Fruit fly (Drosophila melanogaster) whole organism, prepupa: Measurements from ENCODE around the gene CG13004.
A peak's percentile ranks its signal among the peaks of the same experiment; 100 is the strongest.

Source experiments
- Blimp-1 ChIP-seq: fragments of 200-800 bp; sonication (Bioruptor generic); optimal IDR thresholded peaks from 3 replicates; lab custom pipeline; 2017; ENCODE audit warnings: missing biosample characterization, missing genetic modification characterization, mild to moderate bottlenecking, moderate library complexity, missing genetic modification reagents
- CG10631 ChIP-seq: fragments of 200-800 bp; sonication (Bioruptor generic); optimal IDR thresholded peaks from 2 replicates; lab custom pipeline; 2016; ENCODE audit warnings: missing biosample characterization, missing genetic modification characterization
- CG10669 ChIP-seq: fragments of 200-800 bp; sonication (Bioruptor generic); optimal IDR thresholded peaks from 3 replicates; lab custom pipeline; 2018; ENCODE audit warnings: missing biosample characterization, mild to moderate bottlenecking, missing genetic modification characterization, moderate library complexity
- CG11762 ChIP-seq: fragments of 200-800 bp; sonication (Bioruptor generic); optimal IDR thresholded peaks from 3 replicates; lab custom pipeline; 2016; ENCODE audit warnings: missing biosample characterization, missing genetic modification characterization; ENCODE audit not compliant: insufficient read depth
- CG11902 ChIP-seq: fragments of 200-800 bp; sonication (Bioruptor generic); optimal IDR thresholded peaks from 3 replicates; lab custom pipeline; 2016; ENCODE audit warnings: missing biosample characterization, missing genetic modification characterization
- CG15336 ChIP-seq: fragments of 200-800 bp; sonication (Bioruptor generic); IDR thresholded peaks from 2 replicates; pipeline ENCODE4 v1.3.6; 2022; ENCODE audit warnings: missing biosample characterization, missing genetic modification characterization
- CG1621 ChIP-seq: fragments of 200-800 bp; sonication (Bioruptor generic); optimal IDR thresholded peaks from 3 replicates; lab custom pipeline; 2018; ENCODE audit warnings: missing biosample characterization, mild to moderate bottlenecking, missing genetic modification characterization
- CG16779 ChIP-seq: fragments of 200-800 bp; sonication (Bioruptor generic); optimal IDR thresholded peaks from 3 replicates; lab custom pipeline; 2017; ENCODE audit warnings: missing biosample characterization, mild to moderate bottlenecking, missing genetic modification characterization
- CG3032 ChIP-seq: fragments of 200-800 bp; optimal IDR thresholded peaks from 2 replicates; lab custom pipeline; 2019; ENCODE audit warnings: missing biosample characterization, mild to moderate bottlenecking, missing genetic modification characterization, moderate library complexity
- CG32006 ChIP-seq: fragments of 200-800 bp; sonication (Bioruptor generic); optimal IDR thresholded peaks from 3 replicates; lab custom pipeline; 2017; ENCODE audit warnings: missing biosample characterization, mild to moderate bottlenecking, missing genetic modification characterization
- CG34406 ChIP-seq: fragments of 200-800 bp; sonication (Bioruptor generic); optimal IDR thresholded peaks from 3 replicates; lab custom pipeline; 2016; ENCODE audit warnings: missing biosample characterization, missing genetic modification characterization
- CG4318 ChIP-seq: fragments of 200-800 bp; sonication (Bioruptor generic); optimal IDR thresholded peaks from 3 replicates; lab custom pipeline; 2017; ENCODE audit warnings: missing biosample characterization, mild to moderate bottlenecking, missing genetic modification characterization
- CG6163 ChIP-seq: fragments of 200-800 bp; sonication (Bioruptor generic); IDR thresholded peaks from 3 replicates; pipeline ENCODE4 v1.3.6; 2022; ENCODE audit warnings: missing biosample characterization, missing genetic modification characterization
- CG6276 ChIP-seq: fragments of 200-800 bp; sonication (Bioruptor generic); optimal IDR thresholded peaks from 2 replicates; lab custom pipeline; 2017; ENCODE audit warnings: missing biosample characterization, mild to moderate bottlenecking, missing genetic modification characterization
- CG6808 ChIP-seq: fragments of 200-800 bp; sonication (Bioruptor generic); optimal IDR thresholded peaks from 3 replicates; lab custom pipeline; 2017; ENCODE audit warnings: missing biosample characterization, missing genetic modification characterization, mild to moderate bottlenecking, moderate library complexity, missing genetic modification reagents
- CG6854 ChIP-seq: fragments of 200-800 bp; sonication (Bioruptor generic); optimal IDR thresholded peaks from 2 replicates; lab custom pipeline; 2017; ENCODE audit warnings: missing biosample characterization, mild to moderate bottlenecking, missing genetic modification characterization
- CG7368 ChIP-seq: fragments of 200-800 bp; sonication (Bioruptor generic); optimal IDR thresholded peaks from 3 replicates; lab custom pipeline; 2016; ENCODE audit warnings: missing biosample characterization, missing genetic modification characterization
- CG8319 ChIP-seq: fragments of 200-800 bp; sonication (Bioruptor generic); optimal IDR thresholded peaks from 3 replicates; lab custom pipeline; 2016; ENCODE audit warnings: missing biosample characterization, missing genetic modification characterization
- CG8632 ChIP-seq: fragments of 200-800 bp; sonication (Bioruptor generic); optimal IDR thresholded peaks from 3 replicates; lab custom pipeline; 2016; ENCODE audit warnings: missing biosample characterization, missing genetic modification characterization
- Eip75B ChIP-seq: fragments of 200-800 bp; sonication (Bioruptor generic); optimal IDR thresholded peaks from 3 replicates; lab custom pipeline; 2016; ENCODE audit warnings: missing biosample characterization, missing genetic modification characterization
- Eip78C ChIP-seq: fragments of 200-800 bp; sonication (Bioruptor generic); peaks from one replicate; lab custom pipeline; 2016; ENCODE audit warnings: missing biosample characterization, missing genetic modification characterization
- Eip93F ChIP-seq: fragments of 200-800 bp; sonication (Bioruptor generic); optimal IDR thresholded peaks from 2 replicates; lab custom pipeline; 2016; ENCODE audit warnings: missing biosample characterization, mild to moderate bottlenecking, missing genetic modification characterization
- Ets96B ChIP-seq: fragments of 200-800 bp; optimal IDR thresholded peaks from 2 replicates; lab custom pipeline; 2019; ENCODE audit warnings: missing biosample characterization, mild to moderate bottlenecking, missing genetic modification characterization, moderate library complexity
- Hr38 ChIP-seq: sonication (Bioruptor generic); optimal IDR thresholded peaks from 2 replicates; lab custom pipeline; 2016; ENCODE audit warnings: missing biosample characterization, missing genetic modification characterization
- Hr39 ChIP-seq: fragments of 200-800 bp; sonication (Bioruptor generic); optimal IDR thresholded peaks from 2 replicates; lab custom pipeline; 2016; ENCODE audit warnings: missing biosample characterization, missing genetic modification characterization
- Hr4 ChIP-seq: fragments of 200-800 bp; sonication (Bioruptor generic); optimal IDR thresholded peaks from 3 replicates; lab custom pipeline; 2016; ENCODE audit warnings: missing biosample characterization, missing genetic modification characterization
- Lpt ChIP-seq: fragments of 200-800 bp; sonication (Bioruptor generic); optimal IDR thresholded peaks from 3 replicates; lab custom pipeline; 2016; ENCODE audit warnings: missing biosample characterization, missing genetic modification characterization
- Met ChIP-seq: fragments of 200-800 bp; sonication (Bioruptor generic); optimal IDR thresholded peaks from 3 replicates; lab custom pipeline; 2016; ENCODE audit warnings: missing biosample characterization, missing genetic modification characterization
- OdsH ChIP-seq: fragments of 200-800 bp; sonication (Bioruptor generic); optimal IDR thresholded peaks from 3 replicates; lab custom pipeline; 2016; ENCODE audit warnings: missing biosample characterization, missing genetic modification characterization
- Smox ChIP-seq: fragments of 200-800 bp; sonication (Bioruptor generic); optimal IDR thresholded peaks from 3 replicates; lab custom pipeline; 2016; ENCODE audit warnings: missing biosample characterization, missing genetic modification characterization
- Sox14 ChIP-seq: fragments of 200-800 bp; sonication (Bioruptor generic); optimal IDR thresholded peaks from 3 replicates; lab custom pipeline; 2016; ENCODE audit warnings: missing biosample characterization, missing genetic modification characterization
- Sox15 ChIP-seq: fragments of 200-800 bp; sonication (Bioruptor generic); optimal IDR thresholded peaks from 3 replicates; lab custom pipeline; 2016; ENCODE audit warnings: missing biosample characterization, missing genetic modification characterization
- achi ChIP-seq: fragments of 200-800 bp; sonication (Bioruptor generic); optimal IDR thresholded peaks from 3 replicates; lab custom pipeline; 2016; ENCODE audit warnings: missing biosample characterization, missing genetic modification characterization
- acj6 ChIP-seq: fragments of 200-800 bp; sonication (Bioruptor generic); optimal IDR thresholded peaks from 3 replicates; lab custom pipeline; 2016; ENCODE audit warnings: missing biosample characterization, missing genetic modification characterization
- cyc ChIP-seq: fragments of 200-800 bp; sonication (Bioruptor generic); optimal IDR thresholded peaks from 3 replicates; lab custom pipeline; 2016; ENCODE audit warnings: missing biosample characterization, missing genetic modification characterization
- dac ChIP-seq: fragments of 200-800 bp; sonication (Bioruptor generic); optimal IDR thresholded peaks from 2 replicates; lab custom pipeline; 2017; ENCODE audit warnings: missing biosample characterization, mild to moderate bottlenecking, missing genetic modification characterization
- dsx ChIP-seq: fragments of 200-800 bp; optimal IDR thresholded peaks from 3 replicates; lab custom pipeline; 2019; ENCODE audit warnings: missing biosample characterization, mild to moderate bottlenecking, missing genetic modification characterization, moderate library complexity; ENCODE audit not compliant: poor library complexity, severe bottlenecking
- esn ChIP-seq: fragments of 200-800 bp; sonication (Bioruptor generic); optimal IDR thresholded peaks from 2 replicates; lab custom pipeline; 2016; ENCODE audit warnings: missing biosample characterization, mild to moderate bottlenecking, missing genetic modification characterization, moderate library complexity
- fd59A ChIP-seq: fragments of 200-800 bp; sonication (Bioruptor generic); optimal IDR thresholded peaks from 2 replicates; lab custom pipeline; 2017; ENCODE audit warnings: missing biosample characterization, mild to moderate bottlenecking, missing genetic modification characterization, missing genetic modification reagents
- fd85E ChIP-seq: fragments of 200-800 bp; sonication (Bioruptor generic); optimal IDR thresholded peaks from 3 replicates; lab custom pipeline; 2016; ENCODE audit warnings: missing biosample characterization, missing genetic modification characterization
- lz ChIP-seq: fragments of 200-800 bp; sonication (Bioruptor generic); optimal IDR thresholded peaks from 3 replicates; lab custom pipeline; 2016; ENCODE audit warnings: missing biosample characterization, missing genetic modification characterization
- net ChIP-seq: fragments of 200-800 bp; sonication (Bioruptor generic); optimal IDR thresholded peaks from 3 replicates; lab custom pipeline; 2016; ENCODE audit warnings: missing biosample characterization, missing genetic modification characterization
- pdm3 ChIP-seq: fragments of 200-800 bp; sonication (Bioruptor generic); optimal IDR thresholded peaks from 3 replicates; lab custom pipeline; 2016; ENCODE audit warnings: missing biosample characterization, missing genetic modification characterization
- salr ChIP-seq, 2 experiments: fragments of 200-800 bp; sonication (Bioruptor generic); optimal IDR thresholded peaks; 3 replicates each; lab custom pipeline; 2016 to 2018; ENCODE audit warnings: missing biosample characterization in 2 of 2, missing genetic modification characterization in 2 of 2, mild to moderate bottlenecking in 1 of 2
- spab ChIP-seq: fragments of 200-800 bp; sonication (Bioruptor generic); optimal IDR thresholded peaks from 2 replicates; lab custom pipeline; 2017; ENCODE audit warnings: missing biosample characterization, mild to moderate bottlenecking, missing genetic modification characterization, missing genetic modification reagents
- svp ChIP-seq: fragments of 200-800 bp; sonication (Bioruptor generic); peaks from one replicate; lab custom pipeline; 2016; ENCODE audit warnings: missing biosample characterization, missing genetic modification characterization
- topi ChIP-seq: fragments of 200-800 bp; sonication (Bioruptor generic); optimal IDR thresholded peaks from 3 replicates; lab custom pipeline; 2016; ENCODE audit warnings: missing biosample characterization, missing genetic modification characterization
- vri ChIP-seq: fragments of 200-800 bp; sonication (Bioruptor generic); optimal IDR thresholded peaks from 3 replicates; lab custom pipeline; 2016; ENCODE audit warnings: missing biosample characterization, mild to moderate bottlenecking, missing genetic modification characterization

Gene CG13004

dm6 chrX:16829439-16830028 lies 5.8 kb downstream of the CG13004 start:
- TF ChIP-seq acj6 (GFP tag; lab: Kevin White, UChicago): peak; percentile 27
- TF ChIP-seq Met (GFP tag; lab: Kevin White, UChicago): peak; percentile 43
- TF ChIP-seq Eip78C (GFP tag; lab: Kevin White, UChicago): peak; percentile 65
- peak; percentile 5 for TF ChIP-seq Hr39 (GFP tag; lab: Kevin White, UChicago)
- no peak for TF ChIP-seq achi
- no peak for TF ChIP-seq cyc
- TF ChIP-seq CG3032 (tag; lab: Kevin White, UChicago): peak; percentile 36
- TF ChIP-seq pdm3 (GFP tag; lab: Kevin White, UChicago): peak; percentile 53
- no peak for TF ChIP-seq salr (GFP tag; optimal IDR thresholded peaks at IDR 0.05; lab: Kevin White, UChicago)
- peak; percentile 39 for TF ChIP-seq CG32006 (GFP tag; lab: Kevin White, UChicago)
- TF ChIP-seq OdsH (GFP tag; lab: Kevin White, UChicago): peak; percentile 33
- TF ChIP-seq fd85E (GFP tag; lab: Kevin White, UChicago): no peak
- TF ChIP-seq Sox14 (GFP tag; lab: Kevin White, UChicago): peak; percentile 14
- no peak for TF ChIP-seq CG11762 (GFP tag; lab: Kevin White, UChicago)
- no peak for TF ChIP-seq CG1621 (tag; lab: Kevin White, UChicago)
- TF ChIP-seq CG34406 (GFP tag; lab: Kevin White, UChicago): peak; percentile 26
- TF ChIP-seq CG10669: peak; percentile 12
- no peak for TF ChIP-seq CG6163 (GFP tag; lab: Robert Waterston, UW)
- peak; percentile 47 for TF ChIP-seq esn (GFP tag; lab: Kevin White, UChicago)
- TF ChIP-seq net (GFP tag; lab: Kevin White, UChicago): peak; percentile 9
- peak; percentile 37 for TF ChIP-seq Ets96B (tag; lab: Kevin White, UChicago)
- TF ChIP-seq CG16779 (tag; lab: Kevin White, UChicago): no peak
- peak; percentile 19 for TF ChIP-seq topi (GFP tag; lab: Kevin White, UChicago)
- peak; percentile 8 for TF ChIP-seq Eip75B (GFP tag; lab: Kevin White, UChicago)
- peak; percentile 37 for TF ChIP-seq Hr4 (GFP tag; lab: Kevin White, UChicago)
- TF ChIP-seq vri (GFP tag; lab: Kevin White, UChicago): no peak
- TF ChIP-seq CG10631 (GFP tag; lab: Kevin White, UChicago): peak; percentile 21
- TF ChIP-seq CG15336 (GFP tag; lab: Robert Waterston, UW): 0 out of 2 replicates have a peak, but pooled peaks have one; percentile 22
- TF ChIP-seq spab (GFP tag; lab: Kevin White, UChicago): no peak
- TF ChIP-seq fd59A (GFP tag; lab: Kevin White, UChicago): no peak
- TF ChIP-seq Hr38 (GFP tag; lab: Kevin White, UChicago): no peak
- no peak for TF ChIP-seq dac (GFP tag; lab: Kevin White, UChicago)
- TF ChIP-seq Sox15 (GFP tag; lab: Kevin White, UChicago): no peak
- peak; percentile 35 for TF ChIP-seq Smox
- TF ChIP-seq svp (GFP tag; lab: Kevin White, UChicago): peak; percentile 65

dm6 chrX:16822080-16822479 lies 13.2 kb downstream of the CG13004 start:
- peak; percentile 33 for TF ChIP-seq CG11902
- no peak for TF ChIP-seq Eip93F
- TF ChIP-seq Hr4 (GFP tag; lab: Kevin White, UChicago): peak; percentile 83
- TF ChIP-seq dac (GFP tag; lab: Kevin White, UChicago): peak; percentile 54
- peak; percentile 57 for TF ChIP-seq CG6808 (GFP tag; lab: Kevin White, UChicago)
- peak; percentile 76 for TF ChIP-seq CG8632 (GFP tag; lab: Kevin White, UChicago)
- TF ChIP-seq Lpt (GFP tag; lab: Kevin White, UChicago): peak; percentile 75
- TF ChIP-seq Hr38 (GFP tag; lab: Kevin White, UChicago): no peak
- TF ChIP-seq lz: peak; percentile 58
- TF ChIP-seq CG8319 (GFP tag; lab: Kevin White, UChicago): peak; percentile 54
- peak; percentile 56 for TF ChIP-seq svp (GFP tag; lab: Kevin White, UChicago)
- TF ChIP-seq CG7368 (GFP tag; lab: Kevin White, UChicago): peak; percentile 49
- TF ChIP-seq Met (GFP tag; lab: Kevin White, UChicago): peak; percentile 63
- peak; percentile 62 for TF ChIP-seq CG4318
- peak; percentile 39 for TF ChIP-seq cyc
- TF ChIP-seq CG10631 (GFP tag; lab: Kevin White, UChicago): peak; percentile 71
- peak; percentile 84 for TF ChIP-seq CG6276 (GFP tag; lab: Kevin White, UChicago)
- TF ChIP-seq topi (GFP tag; lab: Kevin White, UChicago): peak; percentile 52
- no peak for TF ChIP-seq Blimp-1 (GFP tag; lab: Kevin White, UChicago)
- peak; percentile 64 for TF ChIP-seq CG3032 (tag; lab: Kevin White, UChicago)
- TF ChIP-seq Sox14 (GFP tag; lab: Kevin White, UChicago): peak; percentile 65
- TF ChIP-seq CG32006 (GFP tag; lab: Kevin White, UChicago): peak; percentile 86
- no peak for TF ChIP-seq fd85E (GFP tag; lab: Kevin White, UChicago)
- TF ChIP-seq fd59A (GFP tag; lab: Kevin White, UChicago): peak; percentile 68
- peak; percentile 67 for TF ChIP-seq Ets96B (tag; lab: Kevin White, UChicago)
- TF ChIP-seq dsx (GFP tag; lab: Kevin White, UChicago): peak; percentile 73
- no peak for TF ChIP-seq CG6854 (GFP tag; lab: Kevin White, UChicago)
